Fruit fly (Drosophila melanogaster) whole organism, prepupa: ENCODE results near the gene CG8300.

Experiments
- Blimp-1 ChIP-seq: fragments of 200-800 bp; sonication (Bioruptor generic); optimal IDR thresholded peaks from 3 replicates; lab custom pipeline; 2017; ENCODE audit warnings: missing biosample characterization, missing genetic modification characterization, mild to moderate bottlenecking, moderate library complexity, missing genetic modification reagents
- CG10631 ChIP-seq: fragments of 200-800 bp; sonication (Bioruptor generic); optimal IDR thresholded peaks from 2 replicates; lab custom pipeline; 2016; ENCODE audit warnings: missing biosample characterization, missing genetic modification characterization
- CG10669 ChIP-seq: fragments of 200-800 bp; sonication (Bioruptor generic); optimal IDR thresholded peaks from 3 replicates; lab custom pipeline; 2018; ENCODE audit warnings: missing biosample characterization, mild to moderate bottlenecking, missing genetic modification characterization, moderate library complexity
- CG11294 ChIP-seq: fragments of 200-800 bp; sonication (Bioruptor generic); IDR thresholded peaks from 2 replicates; pipeline ENCODE4 v1.3.6; 2022; ENCODE audit warnings: missing biosample characterization, missing genetic modification characterization
- CG11762 ChIP-seq: fragments of 200-800 bp; sonication (Bioruptor generic); optimal IDR thresholded peaks from 3 replicates; lab custom pipeline; 2016; ENCODE audit warnings: missing biosample characterization, missing genetic modification characterization; ENCODE audit not compliant: insufficient read depth
- CG15336 ChIP-seq: fragments of 200-800 bp; sonication (Bioruptor generic); IDR thresholded peaks from 2 replicates; pipeline ENCODE4 v1.3.6; 2022; ENCODE audit warnings: missing biosample characterization, missing genetic modification characterization
- CG16779 ChIP-seq: fragments of 200-800 bp; sonication (Bioruptor generic); optimal IDR thresholded peaks from 3 replicates; lab custom pipeline; 2017; ENCODE audit warnings: missing biosample characterization, mild to moderate bottlenecking, missing genetic modification characterization
- CG31627 ChIP-seq: fragments of 200-800 bp; sonication (Bioruptor generic); optimal IDR thresholded peaks from 3 replicates; lab custom pipeline; 2016; ENCODE audit warnings: missing biosample characterization, missing genetic modification characterization
- CG32006 ChIP-seq: fragments of 200-800 bp; sonication (Bioruptor generic); optimal IDR thresholded peaks from 3 replicates; lab custom pipeline; 2017; ENCODE audit warnings: missing biosample characterization, mild to moderate bottlenecking, missing genetic modification characterization
- CG34406 ChIP-seq: fragments of 200-800 bp; sonication (Bioruptor generic); optimal IDR thresholded peaks from 3 replicates; lab custom pipeline; 2016; ENCODE audit warnings: missing biosample characterization, missing genetic modification characterization
- CG4318 ChIP-seq: fragments of 200-800 bp; sonication (Bioruptor generic); optimal IDR thresholded peaks from 3 replicates; lab custom pipeline; 2017; ENCODE audit warnings: missing biosample characterization, mild to moderate bottlenecking, missing genetic modification characterization
- CG6163 ChIP-seq: fragments of 200-800 bp; sonication (Bioruptor generic); IDR thresholded peaks from 3 replicates; pipeline ENCODE4 v1.3.6; 2022; ENCODE audit warnings: missing biosample characterization, missing genetic modification characterization
- CG6276 ChIP-seq: fragments of 200-800 bp; sonication (Bioruptor generic); optimal IDR thresholded peaks from 2 replicates; lab custom pipeline; 2017; ENCODE audit warnings: missing biosample characterization, mild to moderate bottlenecking, missing genetic modification characterization
- CG6792 ChIP-seq: fragments of 200-800 bp; sonication (Bioruptor generic); optimal IDR thresholded peaks from 3 replicates; lab custom pipeline; 2016; ENCODE audit warnings: missing biosample characterization, missing genetic modification characterization
- CG6808 ChIP-seq: fragments of 200-800 bp; sonication (Bioruptor generic); optimal IDR thresholded peaks from 3 replicates; lab custom pipeline; 2017; ENCODE audit warnings: missing biosample characterization, missing genetic modification characterization, mild to moderate bottlenecking, moderate library complexity, missing genetic modification reagents
- CG6854 ChIP-seq: fragments of 200-800 bp; sonication (Bioruptor generic); optimal IDR thresholded peaks from 2 replicates; lab custom pipeline; 2017; ENCODE audit warnings: missing biosample characterization, mild to moderate bottlenecking, missing genetic modification characterization
- CG8119 ChIP-seq: fragments of 200-800 bp; sonication (Bioruptor generic); IDR thresholded peaks from 3 replicates; pipeline ENCODE4 v1.3.6; 2022; ENCODE audit warnings: missing biosample characterization, missing genetic modification characterization
- Eip78C ChIP-seq: fragments of 200-800 bp; sonication (Bioruptor generic); peaks from one replicate; lab custom pipeline; 2016; ENCODE audit warnings: missing biosample characterization, missing genetic modification characterization
- Eip93F ChIP-seq: fragments of 200-800 bp; sonication (Bioruptor generic); optimal IDR thresholded peaks from 2 replicates; lab custom pipeline; 2016; ENCODE audit warnings: missing biosample characterization, mild to moderate bottlenecking, missing genetic modification characterization
- Ets21C ChIP-seq: fragments of 200-800 bp; sonication (Bioruptor generic); optimal IDR thresholded peaks from 3 replicates; lab custom pipeline; 2016; ENCODE audit warnings: missing biosample characterization, missing genetic modification characterization
- Ets96B ChIP-seq: fragments of 200-800 bp; optimal IDR thresholded peaks from 2 replicates; lab custom pipeline; 2019; ENCODE audit warnings: missing biosample characterization, mild to moderate bottlenecking, missing genetic modification characterization, moderate library complexity
- Gug ChIP-seq: fragments of 200-800 bp; sonication (Bioruptor generic); IDR thresholded peaks from 2 replicates; pipeline ENCODE4 v1.3.6; 2022; ENCODE audit warnings: missing biosample characterization, missing genetic modification characterization
- Hr38 ChIP-seq: sonication (Bioruptor generic); optimal IDR thresholded peaks from 2 replicates; lab custom pipeline; 2016; ENCODE audit warnings: missing biosample characterization, missing genetic modification characterization
- Hr39 ChIP-seq: fragments of 200-800 bp; sonication (Bioruptor generic); optimal IDR thresholded peaks from 2 replicates; lab custom pipeline; 2016; ENCODE audit warnings: missing biosample characterization, missing genetic modification characterization
- Hr4 ChIP-seq: fragments of 200-800 bp; sonication (Bioruptor generic); optimal IDR thresholded peaks from 3 replicates; lab custom pipeline; 2016; ENCODE audit warnings: missing biosample characterization, missing genetic modification characterization
- Met ChIP-seq: fragments of 200-800 bp; sonication (Bioruptor generic); optimal IDR thresholded peaks from 3 replicates; lab custom pipeline; 2016; ENCODE audit warnings: missing biosample characterization, missing genetic modification characterization
- Sox14 ChIP-seq: fragments of 200-800 bp; sonication (Bioruptor generic); optimal IDR thresholded peaks from 3 replicates; lab custom pipeline; 2016; ENCODE audit warnings: missing biosample characterization, missing genetic modification characterization
- Sox15 ChIP-seq: fragments of 200-800 bp; sonication (Bioruptor generic); optimal IDR thresholded peaks from 3 replicates; lab custom pipeline; 2016; ENCODE audit warnings: missing biosample characterization, missing genetic modification characterization
- cyc ChIP-seq: fragments of 200-800 bp; sonication (Bioruptor generic); optimal IDR thresholded peaks from 3 replicates; lab custom pipeline; 2016; ENCODE audit warnings: missing biosample characterization, missing genetic modification characterization
- dsx ChIP-seq: fragments of 200-800 bp; optimal IDR thresholded peaks from 3 replicates; lab custom pipeline; 2019; ENCODE audit warnings: missing biosample characterization, mild to moderate bottlenecking, missing genetic modification characterization, moderate library complexity; ENCODE audit not compliant: poor library complexity, severe bottlenecking
- esn ChIP-seq: fragments of 200-800 bp; sonication (Bioruptor generic); optimal IDR thresholded peaks from 2 replicates; lab custom pipeline; 2016; ENCODE audit warnings: missing biosample characterization, mild to moderate bottlenecking, missing genetic modification characterization, moderate library complexity
- fd59A ChIP-seq: fragments of 200-800 bp; sonication (Bioruptor generic); optimal IDR thresholded peaks from 2 replicates; lab custom pipeline; 2017; ENCODE audit warnings: missing biosample characterization, mild to moderate bottlenecking, missing genetic modification characterization, missing genetic modification reagents
- topi ChIP-seq: fragments of 200-800 bp; sonication (Bioruptor generic); optimal IDR thresholded peaks from 3 replicates; lab custom pipeline; 2016; ENCODE audit warnings: missing biosample characterization, missing genetic modification characterization
- vri ChIP-seq: fragments of 200-800 bp; sonication (Bioruptor generic); optimal IDR thresholded peaks from 3 replicates; lab custom pipeline; 2016; ENCODE audit warnings: missing biosample characterization, mild to moderate bottlenecking, missing genetic modification characterization

Gene CG8300

dm6 chrX:7141753-7142152, 37.1 kb downstream of the CG8300 start:
- no peak for TF ChIP-seq Hr38 (GFP tag; lab: Kevin White, UChicago)
- TF ChIP-seq CG4318 (GFP tag; lab: Kevin White, UChicago), result no peak
- TF ChIP-seq Eip78C (GFP tag; lab: Kevin White, UChicago), result no peak
- TF ChIP-seq Sox15 (GFP tag; lab: Kevin White, UChicago), result no peak
- no peak for TF ChIP-seq Hr4
- TF ChIP-seq esn, result no peak
- TF ChIP-seq CG11762 (GFP tag; lab: Kevin White, UChicago), result no peak
- TF ChIP-seq CG31627 (GFP tag; lab: Kevin White, UChicago), result no peak
- TF ChIP-seq vri (GFP tag; lab: Kevin White, UChicago), result no peak
- no peak for TF ChIP-seq CG10669 (GFP tag; lab: Kevin White, UChicago)
- no peak for TF ChIP-seq Blimp-1 (GFP tag; lab: Kevin White, UChicago)
- TF ChIP-seq CG34406 (GFP tag; lab: Kevin White, UChicago), result no peak
- TF ChIP-seq topi (GFP tag; lab: Kevin White, UChicago), result no peak
- no peak for TF ChIP-seq CG6276 (GFP tag; lab: Kevin White, UChicago)

- TF ChIP-seq Gug (GFP tag; lab: Robert Waterston, UW) (no peak), dsx (GFP tag; lab: Kevin White, UChicago) (no peak), CG15336 (GFP tag; lab: Robert Waterston, UW) (no peak), CG11294 (no peak), CG6792 (GFP tag; lab: Kevin White, UChicago) (no peak), CG32006 (GFP tag; lab: Kevin White, UChicago) (no peak), CG6163 (no peak), CG6808 (GFP tag; lab: Kevin White, UChicago) (no peak), Ets21C (GFP tag; lab: Kevin White, UChicago) (no peak), CG16779 (tag; lab: Kevin White, UChicago) (no peak), Blimp-1 (GFP tag; lab: Kevin White, UChicago) (no peak), Sox14 (GFP tag; lab: Kevin White, UChicago) (no peak), CG8119 (GFP tag; lab: Robert Waterston, UW) (no peak)
These were observed 46.8 kb downstream of the CG8300 start for dm6 chrX:7151290-7152038.

dm6 chrX:7152851-7153250, 48.2 kb downstream of the CG8300 start:
- no peak for TF ChIP-seq cyc (GFP tag; lab: Kevin White, UChicago)
- TF ChIP-seq CG4318 (GFP tag; lab: Kevin White, UChicago), result no peak
- no peak for TF ChIP-seq fd59A (GFP tag; lab: Kevin White, UChicago)
- no peak for TF ChIP-seq CG8119 (GFP tag; lab: Robert Waterston, UW)
- no peak for TF ChIP-seq Hr39 (GFP tag; lab: Kevin White, UChicago)
- no peak for TF ChIP-seq CG10631 (GFP tag; lab: Kevin White, UChicago)
- no peak for TF ChIP-seq Met (GFP tag; lab: Kevin White, UChicago)
- TF ChIP-seq Eip93F (GFP tag; lab: Kevin White, UChicago), result no peak
- TF ChIP-seq CG6854 (GFP tag; lab: Kevin White, UChicago), result no peak
- TF ChIP-seq CG6163, result no peak
- no peak for TF ChIP-seq Ets96B
- TF ChIP-seq vri (GFP tag; lab: Kevin White, UChicago), result no peak
- TF ChIP-seq Hr38 (GFP tag; lab: Kevin White, UChicago), result no peak
